Worm (Caenorhabditis elegans): ENCODE measurements around the gene hil-3.

- TF ChIP-seq him-1 (tag; optimal IDR thresholded peaks at IDR 0.05) (no peak), W03F9.2 (tag; optimal IDR thresholded peaks at IDR 0.05) (no peak), dao-5 (tag; optimal IDR thresholded peaks at IDR 0.05) (no peak)
Observed at ce11 chrX:8139146-8139545, 19.8 kb upstream of the hil-3 start, which contains the start of gene C02B8.3.

Data from whole organism, L4/young adult.